Worm (Caenorhabditis elegans) whole organism, L4/young adult: ENCODE data around the gene coq-8.

Experiments
- W03F9.2 ChIP-seq: fragments of 150-350 bp; optimal IDR thresholded peaks from 2 replicates; lab custom pipeline; 2014; ENCODE audit warnings: missing biosample characterization, missing genetic modification characterization
- dao-5 ChIP-seq: sonication (generic microtip); optimal IDR thresholded peaks from 2 replicates; lab custom pipeline; 2016; ENCODE audit warnings: missing genotype, missing genetic modification characterization, moderate library complexity, missing compliant biosample characterization

DNA sequence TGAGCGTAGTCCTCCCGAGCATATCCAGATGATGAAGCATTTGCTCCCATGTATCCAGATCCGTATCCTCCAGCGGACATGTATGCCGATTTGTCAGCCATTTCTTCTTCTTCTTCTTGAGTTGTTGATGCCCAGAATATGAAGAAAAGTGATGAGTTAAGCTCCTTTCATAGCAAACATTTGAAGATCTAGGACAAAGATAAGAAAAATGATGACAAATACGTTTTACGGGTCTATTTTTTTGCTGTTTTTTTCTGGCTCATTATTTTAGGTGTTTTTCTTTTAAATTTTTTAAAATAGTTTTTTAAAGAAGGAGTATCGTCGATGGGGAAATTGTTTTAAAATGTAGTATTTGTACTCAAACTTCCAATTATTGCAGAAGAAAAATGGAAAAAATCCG is 33.0 kb upstream of the coq-8 start, which contains the start of gene nspd-9:
- TF ChIP-seq dao-5 (no peak), W03F9.2 (no peak)
